Worm (Caenorhabditis elegans) whole organism, early embryonic: ENCODE results near the gene F49E12.8.

ENCODE experiments used
- aly-1 ChIP-seq: sonication (generic microtip); optimal IDR thresholded peaks from 2 replicates; lab custom pipeline; 2016; ENCODE audit warnings: missing genetic modification characterization, missing compliant biosample characterization
- ama-1 ChIP-seq: fragments of 150-350 bp; optimal IDR thresholded peaks from 2 replicates; lab custom pipeline; 2014

ce11 chrII:8440097-8440496 lies 46.0 kb upstream of the F49E12.8 start:
- no peak for TF ChIP-seq ama-1 (lab: Kevin White, UChicago)
- TF ChIP-seq aly-1 (tag; lab: Kevin White, UChicago), result no peak
